Worm (Caenorhabditis elegans) whole organism, L4/young adult: ENCODE measurements around the gene idpb-3.

Experiments
- W03F9.2 ChIP-seq: fragments of 150-350 bp; optimal IDR thresholded peaks from 2 replicates; lab custom pipeline; 2014; ENCODE audit warnings: missing biosample characterization, missing genetic modification characterization
- him-1 ChIP-seq: sonication (generic microtip); optimal IDR thresholded peaks from 2 replicates; lab custom pipeline; 2016; ENCODE audit warnings: missing genotype, missing genetic modification reagents, missing genetic modification characterization, missing compliant biosample characterization

DNA sequence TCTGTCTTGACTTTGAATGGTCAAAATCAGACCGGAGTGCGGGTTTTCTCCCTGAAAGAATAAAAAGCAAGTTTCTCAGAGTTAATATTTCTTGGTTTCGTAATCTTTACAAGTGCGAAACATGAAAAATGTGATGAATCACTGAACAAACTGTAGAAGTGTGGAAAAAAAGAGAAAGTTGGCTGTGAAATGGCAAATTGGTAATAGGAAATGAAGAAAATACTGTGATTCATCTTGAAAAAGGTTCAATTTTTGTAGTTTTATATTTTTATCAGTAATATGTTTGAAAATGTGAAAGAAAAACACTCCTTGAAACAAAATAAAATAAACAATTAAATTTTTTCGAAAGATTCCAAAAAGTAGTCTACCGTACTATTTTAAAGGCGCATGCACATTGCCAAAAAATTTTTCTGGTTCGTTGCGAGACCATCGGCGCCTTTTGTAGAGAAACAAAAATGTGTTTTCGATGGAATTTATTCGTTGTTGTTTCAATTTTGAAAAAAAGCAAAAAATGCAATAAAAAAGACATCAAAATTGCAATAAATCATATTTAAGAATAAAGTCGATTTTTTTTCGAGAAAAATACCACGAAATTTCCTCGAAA, 9.9 kb downstream of the idpb-3 start, which contains the start of gene pld-1:
- TF ChIP-seq him-1 (no peak), W03F9.2 (peak; percentile 34)
